Worm (Caenorhabditis elegans) whole organism, L3 larva: ENCODE measurements around the gene pcn-1.

Experiments used
- fos-1 ChIP-seq: fragments of 150-350 bp; optimal IDR thresholded peaks from 2 replicates; lab custom pipeline; 2014; ENCODE audit warnings: missing biosample characterization, missing genetic modification characterization
- jun-1 ChIP-seq: fragments of 150-350 bp; optimal IDR thresholded peaks from 2 replicates; lab custom pipeline; 2014; ENCODE audit warnings: missing biosample characterization, missing genetic modification reagents, missing genetic modification characterization
- pha-4 ChIP-seq: fragments of 150-350 bp; optimal IDR thresholded peaks from 2 replicates; lab custom pipeline; 2014; ENCODE audit warnings: missing biosample characterization, missing genetic modification reagents, missing genetic modification characterization
- skn-1 ChIP-seq: fragments of 150-350 bp; optimal IDR thresholded peaks from 2 replicates; lab custom pipeline; 2014; ENCODE audit warnings: missing biosample characterization, missing genetic modification characterization

- TF ChIP-seq fos-1 (tag; lab: Kevin White, UChicago) (no peak), jun-1 (tag; lab: Kevin White, UChicago) (no peak), pha-4 (tag; lab: Kevin White, UChicago) (no peak), skn-1 (tag; lab: Kevin White, UChicago) (no peak)
Measured at ce11 chrIV:3999662-4000061, 49.6 kb downstream of the pcn-1 start.
